Fruit fly (Drosophila melanogaster): ENCODE results near the gene U2af38.
A peak's percentile ranks its signal among the peaks of the same experiment; 100 is the strongest.

U2af38 gene

DNA sequence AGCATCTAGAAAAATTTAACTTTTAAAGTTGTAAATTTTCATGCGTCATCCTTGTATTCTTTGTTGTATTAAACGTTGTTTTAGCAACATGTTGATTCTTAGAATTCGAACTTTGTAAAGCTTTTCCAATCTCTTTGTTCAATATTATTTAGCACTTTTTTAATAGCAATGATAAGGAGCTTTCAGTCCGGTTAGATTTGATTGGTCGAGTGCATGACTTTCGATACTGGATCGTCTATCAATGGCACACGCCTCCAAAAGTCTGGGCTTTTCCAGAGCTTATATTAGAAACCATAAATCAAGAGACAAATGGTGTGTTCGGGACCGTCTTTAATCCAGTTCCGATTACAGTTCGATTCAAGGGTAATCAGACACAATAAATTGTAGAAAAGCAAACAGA is 25.3 kb upstream of the U2af38 start:
- TF ChIP-seq usp (GFP tag; optimal IDR thresholded peaks at IDR 0.05) (no peak), fd96Cb (tag; optimal IDR thresholded peaks at IDR 0.05) (no peak), CG12104 (GFP tag; optimal IDR thresholded peaks at IDR 0.05) (no peak), Dp (GFP tag; optimal IDR thresholded peaks at IDR 0.05) (no peak), bcd (GFP tag; optimal IDR thresholded peaks at IDR 0.05) (no peak), so (GFP tag; IDR thresholded peaks at IDR 0.05) (no peak), eyg (GFP tag; optimal IDR thresholded peaks at IDR 0.05) (no peak), D19A (tag; optimal IDR thresholded peaks at IDR 0.05) (no peak), CG2116 (GFP tag; optimal IDR thresholded peaks at IDR 0.05) (no peak), CG10267 (tag; optimal IDR thresholded peaks at IDR 0.05) (no peak), CG17385 (GFP tag; optimal IDR thresholded peaks at IDR 0.05) (no peak), CG4360 (GFP tag; IDR thresholded peaks at IDR 0.05) (no peak), CG16863 (GFP tag; optimal IDR thresholded peaks at IDR 0.05) (no peak), CG11504 (tag; optimal IDR thresholded peaks at IDR 0.05) (peak; percentile 67), her (GFP tag; optimal IDR thresholded peaks at IDR 0.05) (no peak), Nf-YB (GFP tag; optimal IDR thresholded peaks at IDR 0.05) (peak; percentile 83), sr (GFP tag; IDR thresholded peaks at IDR 0.05) (no peak), gt (GFP tag; IDR thresholded peaks at IDR 0.05) (no peak), exex (tag; optimal IDR thresholded peaks at IDR 0.05) (peak; percentile 80), tx (GFP tag; optimal IDR thresholded peaks at IDR 0.05) (no peak), CG13624 (GFP tag; optimal IDR thresholded peaks at IDR 0.05) (no peak), CG4854 (GFP tag; optimal IDR thresholded peaks at IDR 0.05) (no peak), Nf-YC (tag; optimal IDR thresholded peaks at IDR 0.05) (peak; percentile 87), CG17361 (GFP tag; IDR thresholded peaks at IDR 0.05) (no peak), Drgx (GFP tag; IDR thresholded peaks at IDR 0.05) (no peak), schlank (tag; optimal IDR thresholded peaks at IDR 0.05) (no peak)

DNA sequence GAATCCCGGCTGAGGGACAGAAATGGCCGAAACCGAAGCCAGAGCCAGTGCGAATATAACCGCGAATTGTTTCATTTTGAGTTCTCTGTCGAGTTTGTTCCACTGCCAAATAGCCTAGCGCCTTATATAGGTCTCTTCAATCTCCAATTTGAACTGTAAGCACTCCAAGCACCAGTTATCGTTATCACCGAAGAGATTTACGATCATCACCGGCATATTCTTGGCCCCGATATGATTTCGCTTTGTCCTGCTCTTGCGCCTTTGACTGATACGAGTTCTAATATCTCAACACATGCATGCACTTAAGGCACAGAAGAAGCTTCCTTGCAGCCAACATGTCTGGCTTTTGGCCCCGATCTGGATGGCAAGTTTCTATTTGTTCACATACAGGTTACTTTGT is 24.7 kb upstream of the U2af38 start, which contains the start of gene CG11912:
Gene CG11912, minus strand, starts transcription at position 101 of the 400 bp plus-strand sequence.
- TF ChIP-seq sens (GFP tag) = peak; percentile 30
- no peak for TF ChIP-seq CG9727 (GFP tag; optimal IDR thresholded peaks at IDR 0.05)
- TF ChIP-seq CG9932 (GFP tag; IDR thresholded peaks at IDR 0.05) = no peak

DNA sequence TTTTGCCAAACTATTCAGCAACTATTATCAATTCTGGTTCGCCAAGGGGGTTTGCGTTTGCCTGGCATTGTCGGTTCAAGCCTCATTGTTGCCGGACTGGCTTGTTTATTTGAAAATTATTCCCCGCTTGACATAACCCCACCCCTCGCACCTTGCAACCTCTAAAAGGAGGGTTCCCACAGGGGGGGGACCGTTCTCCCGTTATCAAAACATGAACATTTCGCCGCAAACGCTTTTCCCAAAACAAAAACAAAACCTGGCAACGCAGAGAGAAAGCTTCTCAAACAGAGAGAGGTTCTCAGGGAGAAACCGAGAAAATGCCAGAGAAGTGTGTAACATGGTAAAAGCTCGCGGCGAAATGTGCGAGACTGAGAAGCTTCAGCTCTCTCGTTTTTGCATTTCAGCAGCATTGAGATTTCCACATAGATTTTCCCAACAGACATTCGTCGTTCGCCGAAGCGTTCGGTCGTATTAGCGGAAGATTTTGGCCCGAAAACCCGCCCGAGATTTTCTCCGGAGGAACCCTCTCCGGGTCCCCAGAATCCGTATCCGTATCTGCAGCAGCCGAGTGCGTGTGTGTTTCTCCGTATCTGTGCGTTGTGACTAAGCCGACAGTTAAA is 15.4 kb upstream of the U2af38 start:
- TF ChIP-seq CG3847 (GFP tag; IDR thresholded peaks at IDR 0.05) (no peak), CG7745 (tag; optimal IDR thresholded peaks at IDR 0.05) (no peak), gem (tag; optimal IDR thresholded peaks at IDR 0.05) (no peak), ERR (GFP tag; optimal IDR thresholded peaks at IDR 0.05) (no peak), nmo (GFP tag; optimal IDR thresholded peaks at IDR 0.05) (no peak), Tbp (GFP tag; optimal IDR thresholded peaks at IDR 0.05) (no peak), seq (GFP tag; IDR thresholded peaks at IDR 0.05) (no peak), gcm (GFP tag; optimal IDR thresholded peaks at IDR 0.05) (no peak), CG12769 (tag; optimal IDR thresholded peaks at IDR 0.05) (peak; percentile 68), Chrac-16 (GFP tag; optimal IDR thresholded peaks at IDR 0.05) (no peak), dan (GFP tag; IDR thresholded peaks at IDR 0.05) (no peak), CoRest (tag; optimal IDR thresholded peaks at IDR 0.05) (no peak), CG12104 (GFP tag; optimal IDR thresholded peaks at IDR 0.05) (no peak), CG4360 (GFP tag; IDR thresholded peaks at IDR 0.05) (no peak), CG31388 (GFP tag; optimal IDR thresholded peaks at IDR 0.05) (no peak), CG6272 (GFP tag; IDR thresholded peaks at IDR 0.05) (no peak), CG2199 (GFP tag; IDR thresholded peaks at IDR 0.05) (no peak), CG10462 (GFP tag; optimal IDR thresholded peaks at IDR 0.05) (no peak), CG15269 (tag; optimal IDR thresholded peaks at IDR 0.05) (no peak), Bgb (GFP tag; IDR thresholded peaks at IDR 0.05; ENCODE audit: partially characterized antibody) (0 out of 2 replicates have a peak, but pooled peaks have one; percentile 26), pita (GFP tag; optimal IDR thresholded peaks at IDR 0.05) (no peak), CG16779 (GFP tag; IDR thresholded peaks at IDR 0.05) (0 out of 2 replicates have a peak, but pooled peaks have one; percentile 22), CG9727 (GFP tag; optimal IDR thresholded peaks at IDR 0.05) (no peak), sd (tag; optimal IDR thresholded peaks at IDR 0.05) (peak; percentile 33)
